Worm (Caenorhabditis elegans): ENCODE data around the gene flh-2.

ce11 chrIII:4917077-4917476, 34.8 kb upstream of the flh-2 start, which contains the start of gene rars-1:
- no peak for TF ChIP-seq ztf-23 (GFP tag; IDR thresholded peaks at IDR 0.05)
- no peak for TF ChIP-seq ztf-29 (GFP tag; IDR thresholded peaks at IDR 0.05)
- no peak for TF ChIP-seq ref-1 (GFP tag; conservative IDR thresholded peaks at IDR 0.05)
- no peak for TF ChIP-seq med-1 (GFP tag; optimal IDR thresholded peaks at IDR 0.05; ENCODE audit: insufficient read depth)
- TF ChIP-seq klf-2 (GFP tag; conservative IDR thresholded peaks at IDR 0.05): no peak
- TF ChIP-seq flt-1 (GFP tag; IDR thresholded peaks at IDR 0.05): no peak
- TF ChIP-seq cog-1 (tag; optimal IDR thresholded peaks at IDR 0.05): no peak
- no peak for TF ChIP-seq tab-1 (GFP tag; IDR thresholded peaks at IDR 0.05)

Measured in whole organism, midembryonic.